Worm (Caenorhabditis elegans) whole organism, L3 larva: ENCODE data around the gene Y57A10A.14.

ENCODE experiments used
- ZK546.5 ChIP-seq: sonication (generic microtip); optimal IDR thresholded peaks from 2 replicates; lab custom pipeline; 2017; ENCODE audit warnings: missing biosample characterization, missing genetic modification characterization
- ama-1 ChIP-seq: fragments of 150-350 bp; optimal IDR thresholded peaks from 2 replicates; lab custom pipeline; 2018
- elt-3 ChIP-seq, 3 experiments: fragments of 150-350 bp in 1 of 3; sonication (generic microtip) in 2 of 3; optimal IDR thresholded peaks; 2 replicates in 2 of 3; 4 replicates in 1 of 3; lab custom pipeline; 2014 to 2017; ENCODE audit warnings: missing biosample characterization in 3 of 3, missing genetic modification characterization in 3 of 3
- jun-1 ChIP-seq: fragments of 150-350 bp; optimal IDR thresholded peaks from 2 replicates; lab custom pipeline; 2014; ENCODE audit warnings: missing biosample characterization, missing genetic modification reagents, missing genetic modification characterization
- lin-15B ChIP-seq: fragments of 150-350 bp; optimal IDR thresholded peaks from 2 replicates; lab custom pipeline; 2014; ENCODE audit warnings: missing biosample characterization, missing genetic modification characterization
- nhr-11 ChIP-seq: fragments of 150-350 bp; optimal IDR thresholded peaks from 2 replicates; lab custom pipeline; 2014; ENCODE audit warnings: missing biosample characterization, missing genetic modification characterization
- pha-4 ChIP-seq: fragments of 150-350 bp; optimal IDR thresholded peaks from 2 replicates; lab custom pipeline; 2014; ENCODE audit warnings: missing biosample characterization, missing genetic modification reagents, missing genetic modification characterization
- snpc-4 ChIP-seq: fragments of 150-350 bp; optimal IDR thresholded peaks from 2 replicates; lab custom pipeline; 2014; ENCODE audit warnings: missing biosample characterization, missing genetic modification characterization
- unc-62 ChIP-seq: fragments of 150-350 bp; sonication (generic microtip); optimal IDR thresholded peaks from 4 replicates; lab custom pipeline; 2014; ENCODE audit warnings: missing biosample characterization, missing genetic modification reagents, missing genetic modification characterization

- TF ChIP-seq ama-1 (no peak), snpc-4 (tag; lab: Kevin White, UChicago) (no peak), nhr-11 (tag; lab: Kevin White, UChicago) (no peak), pha-4 (no peak), ZK546.5 (no peak), lin-15B (tag; lab: Kevin White, UChicago) (no peak), elt-3 (tag; optimal IDR thresholded peaks at IDR 0.05; lab: Kevin White, UChicago) (no peak), unc-62 (GFP tag; lab: Kevin White, UChicago) (no peak), jun-1 (tag; lab: Kevin White, UChicago) (no peak)
Observed at ce11 chrII:12186726-12187125, 989 bp downstream of the Y57A10A.14 start.
